Fruit fly (Drosophila melanogaster) whole organism, pupa: Measurements from ENCODE around the gene CG42266.

Experiments
- CG32121 ChIP-seq: fragments of 200-800 bp; sonication (Bioruptor generic); IDR thresholded peaks from 2 replicates; pipeline ENCODE4 v1.3.6; 2022; ENCODE audit warnings: missing biosample characterization, missing genetic modification characterization
- CG9948 ChIP-seq: fragments of 200-800 bp; sonication (Bioruptor generic); optimal IDR thresholded peaks from 2 replicates; lab custom pipeline; 2018; ENCODE audit warnings: missing biosample characterization, mild to moderate bottlenecking, missing genetic modification characterization, moderate library complexity
- D1 ChIP-seq: fragments of 200-800 bp; sonication (Bioruptor generic); optimal IDR thresholded peaks from 2 replicates; lab custom pipeline; 2018; ENCODE audit warnings: missing biosample characterization, mild to moderate bottlenecking, missing genetic modification characterization, moderate library complexity
- EcR ChIP-seq: fragments of 200-800 bp; sonication (Bioruptor generic); optimal IDR thresholded peaks from 3 replicates; lab custom pipeline; 2019; ENCODE audit warnings: missing biosample characterization, missing genetic modification characterization, mild to moderate bottlenecking, moderate library complexity, missing genetic modification reagents
- Pif1B ChIP-seq: fragments of 200-800 bp; sonication (Bioruptor generic); optimal IDR thresholded peaks from 3 replicates; lab custom pipeline; 2016; ENCODE audit warnings: missing biosample characterization, missing genetic modification characterization

- no peak for TF ChIP-seq Pif1B (GFP tag; lab: Kevin White, UChicago)
- no peak for TF ChIP-seq EcR
- TF ChIP-seq D1 (tag; lab: Kevin White, UChicago), result no peak
- TF ChIP-seq CG9948 (tag; lab: Kevin White, UChicago), result no peak
- TF ChIP-seq CG32121 (GFP tag; lab: Robert Waterston, UW), result no peak
Measured at dm6 chr2L:16337785-16338184, 2.4 kb downstream of the CG42266 start, which contains the start of gene CG31817.
